Worm (Caenorhabditis elegans): ENCODE measurements around the gene ZK757.2.

DNA sequence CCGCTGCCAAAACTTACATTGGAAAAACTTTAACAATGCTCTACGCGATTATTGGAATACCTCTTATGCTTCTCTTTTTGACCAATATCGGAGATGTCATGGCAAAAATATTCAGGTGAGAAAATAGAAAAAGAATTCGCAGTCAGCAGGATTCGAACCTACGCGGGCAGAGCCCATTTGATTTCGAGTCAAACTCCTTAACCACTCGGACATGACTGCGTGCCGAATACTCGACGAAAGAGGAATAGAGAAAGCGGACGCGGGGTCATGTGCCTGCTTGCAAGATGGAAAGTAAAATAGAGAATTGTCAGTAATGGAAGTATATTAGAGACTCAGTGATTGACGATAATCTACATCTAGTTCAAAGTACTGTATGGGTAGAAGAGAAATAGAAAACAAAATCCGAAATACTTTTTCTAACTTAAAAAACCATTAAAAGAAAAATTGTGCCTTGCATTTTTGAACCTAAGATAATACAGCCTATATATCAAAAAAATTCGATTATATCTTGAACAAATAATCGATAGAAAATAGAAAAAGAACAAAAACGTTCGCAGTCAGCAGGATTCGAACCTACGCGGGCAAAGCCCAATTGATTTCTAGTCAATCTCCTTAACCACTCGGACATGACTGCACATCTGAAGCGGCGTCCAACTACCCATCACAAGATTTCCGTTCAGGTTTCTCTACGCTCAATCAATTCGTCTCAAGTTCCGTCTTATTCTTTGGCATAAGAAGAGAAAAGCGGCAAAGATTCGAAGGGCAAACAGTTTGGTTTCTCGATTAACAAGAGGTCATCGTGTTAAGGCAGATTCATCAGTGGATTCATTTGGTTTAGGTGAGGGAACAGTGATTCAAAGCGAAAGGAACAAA is 17.0 kb downstream of the ZK757.2 start:
- peak; percentile 1 for TF ChIP-seq sem-4 (tag; optimal IDR thresholded peaks at IDR 0.05)
- TF ChIP-seq blmp-1 (tag; optimal IDR thresholded peaks at IDR 0.05; ENCODE audit: insufficient read depth) = no peak
- peak; percentile 20 for TF ChIP-seq fos-1 (tag; optimal IDR thresholded peaks at IDR 0.05)
- no peak for TF ChIP-seq ztf-1 (GFP tag; conservative IDR thresholded peaks at IDR 0.05)
- TF ChIP-seq lin-39 (tag; optimal IDR thresholded peaks at IDR 0.05) = no peak
- TF ChIP-seq nhr-77 (tag; optimal IDR thresholded peaks at IDR 0.05) = no peak
- no peak for TF ChIP-seq ztf-11 (tag; optimal IDR thresholded peaks at IDR 0.05)
